Fruit fly (Drosophila melanogaster) S2 (cell line): ENCODE measurements around the gene CG18262.

Experiments
- CG8478 ChIP-seq: fragments of >200 bp; optimal IDR thresholded peaks from 2 replicates; lab custom pipeline; 2018
- CTCF ChIP-seq, 2 experiments: fragments of >200 bp; optimal IDR thresholded peaks; 2 replicates each; lab custom pipeline; 2018

DNA sequence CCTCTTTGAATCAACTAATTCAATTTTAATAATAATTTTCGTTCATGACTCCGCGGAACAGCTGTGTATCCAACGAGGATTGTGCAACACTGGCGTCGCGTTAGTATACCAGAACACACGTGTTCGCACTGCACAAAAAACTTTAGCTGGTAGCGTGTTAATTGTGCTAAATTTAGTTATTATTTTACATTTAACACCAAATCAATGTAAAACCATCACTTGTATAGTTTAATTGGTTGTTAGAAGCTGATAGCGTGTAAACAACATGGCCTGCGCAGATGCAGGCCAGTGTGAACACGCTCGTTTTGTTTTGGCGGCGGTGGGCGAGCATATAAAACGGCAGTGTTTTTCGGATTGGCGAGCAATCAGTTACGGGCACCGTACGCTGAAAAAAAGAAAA lies 4.5 kb downstream of the CG18262 start, which contains the start of the genes Traf6 and GIIIspla2:
- TF ChIP-seq CTCF (optimal IDR thresholded peaks at IDR 0.05; lab: Kevin White, UChicago) (no peak), CG8478 (lab: Kevin White, UChicago) (no peak)
